Fruit fly (Drosophila melanogaster): ENCODE results near the gene Gr93c.

Gene Gr93c

dm6 chr3R:21864992-21865391 lies 19.9 kb upstream of the Gr93c start, which contains the start of gene lsn (continued):
- TF ChIP-seq jing (GFP tag; optimal IDR thresholded peaks at IDR 0.05) (no peak), caup (GFP tag; optimal IDR thresholded peaks at IDR 0.05; ENCODE audit: severe bottlenecking) (peak; percentile 51), CG6854 (GFP tag; optimal IDR thresholded peaks at IDR 0.05) (no peak), sisA (GFP tag; IDR thresholded peaks at IDR 0.05) (no peak), scrt (GFP tag; optimal IDR thresholded peaks at IDR 0.05) (no peak), HmgZ (tag; optimal IDR thresholded peaks at IDR 0.05) (peak; percentile 55), bcd (GFP tag; optimal IDR thresholded peaks at IDR 0.05) (no peak), E2f1 (GFP tag; IDR thresholded peaks at IDR 0.05) (no peak), ash1 (GFP tag; optimal IDR thresholded peaks at IDR 0.05) (no peak), lov (optimal IDR thresholded peaks at IDR 0.05) (no peak), lov (GFP tag; IDR thresholded peaks at IDR 0.05) (no peak), CG31441 (GFP tag; IDR thresholded peaks at IDR 0.05) (no peak), CG18619 (GFP tag; optimal IDR thresholded peaks at IDR 0.05) (no peak), CG33213 (GFP tag; optimal IDR thresholded peaks at IDR 0.05) (no peak), bab2 (GFP tag; optimal IDR thresholded peaks at IDR 0.05) (no peak), tna (GFP tag; IDR thresholded peaks at IDR 0.05; ENCODE audit: partially characterized antibody) (no peak), CG18262 (tag; optimal IDR thresholded peaks at IDR 0.05) (no peak), Jarid2 (GFP tag; optimal IDR thresholded peaks at IDR 0.05) (no peak), Ets65A (GFP tag) (no peak), NK7.1 (GFP tag; optimal IDR thresholded peaks at IDR 0.05) (no peak), az2 (GFP tag; optimal IDR thresholded peaks at IDR 0.05) (no peak), mirr (GFP tag; optimal IDR thresholded peaks at IDR 0.05) (no peak), lola (GFP tag; optimal IDR thresholded peaks at IDR 0.05) (peak in 1 of 3 experiments; percentile 31), dm (GFP tag; optimal IDR thresholded peaks at IDR 0.05) (no peak), emc (GFP tag; optimal IDR thresholded peaks at IDR 0.05) (no peak), HLH54F (GFP tag; optimal IDR thresholded peaks at IDR 0.05) (no peak), da (GFP tag; optimal IDR thresholded peaks at IDR 0.05) (no peak), tin (GFP tag; optimal IDR thresholded peaks at IDR 0.05) (no peak), vfl (GFP tag; optimal IDR thresholded peaks at IDR 0.05) (no peak), NfI (GFP tag; optimal IDR thresholded peaks at IDR 0.05) (no peak), pho (GFP tag; optimal IDR thresholded peaks at IDR 0.05) (no peak), peb (GFP tag; IDR thresholded peaks at IDR 0.05) (no peak), ftz-f1 (GFP tag; optimal IDR thresholded peaks at IDR 0.05) (no peak), zen2 (GFP tag; IDR thresholded peaks at IDR 0.05; ENCODE audit: partially characterized antibody) (no peak), Taf1 (GFP tag; IDR thresholded peaks at IDR 0.05) (no peak), CG31224 (GFP tag; IDR thresholded peaks at IDR 0.05) (no peak), B-H1 (GFP tag; IDR thresholded peaks at IDR 0.05) (no peak), fu2 (GFP tag; optimal IDR thresholded peaks at IDR 0.05) (no peak), nerfin-2 (GFP tag; IDR thresholded peaks at IDR 0.05; ENCODE audit: partially characterized antibody) (no peak), lbe (GFP tag; optimal IDR thresholded peaks at IDR 0.05) (peak; percentile 6), CG15269 (tag; optimal IDR thresholded peaks at IDR 0.05) (peak; percentile 19), bowl (GFP tag; IDR thresholded peaks at IDR 0.05) (no peak), nerfin-1 (tag; optimal IDR thresholded peaks at IDR 0.05) (peak; percentile 20), CG32767 (GFP tag; IDR thresholded peaks at IDR 0.05) (no peak), CG2202 (tag; optimal IDR thresholded peaks at IDR 0.05) (peak; percentile 51), cad (GFP tag; optimal IDR thresholded peaks at IDR 0.05) (no peak), gsb-n (tag; optimal IDR thresholded peaks at IDR 0.05) (peak; percentile 63), Rx (GFP tag; IDR thresholded peaks at IDR 0.05) (no peak), CG14965 (GFP tag; optimal IDR thresholded peaks at IDR 0.05; ENCODE audit: borderline replicate concordance) (no peak), CG33557 (GFP tag; optimal IDR thresholded peaks at IDR 0.05) (peak; percentile 55), abd-A (tag; optimal IDR thresholded peaks at IDR 0.05) (no peak), CG18476 (GFP tag; optimal IDR thresholded peaks at IDR 0.05) (no peak)

Measured in whole organism, embryonic.